Worm (Caenorhabditis elegans): ENCODE measurements around the gene F19C7.3.
A peak's percentile ranks its signal among the peaks of the same experiment; 100 is the strongest.

Gene F19C7.3

DNA sequence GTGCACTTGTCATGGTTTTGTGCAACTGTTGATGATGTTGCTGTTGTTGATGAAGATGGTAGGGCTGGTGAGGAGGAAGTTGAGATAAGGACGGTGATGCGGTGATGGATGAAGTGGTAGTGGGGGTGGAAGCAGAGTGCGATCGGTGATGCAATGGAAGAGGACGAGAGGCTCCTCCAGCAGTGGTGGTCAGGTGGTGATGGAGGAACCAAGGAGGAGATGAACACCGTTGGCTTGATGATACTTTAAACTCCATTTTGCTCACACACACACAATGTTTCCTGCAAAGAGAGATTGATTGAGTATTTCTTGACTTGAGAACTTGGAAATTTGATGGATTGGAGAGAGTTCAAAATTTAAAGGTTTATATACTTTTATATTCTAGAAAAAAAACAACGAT lies 40.9 kb downstream of the F19C7.3 start, which contains the start of gene F19C7.8:
TSS of gene F19C7.8 (minus strand) at position 256 of the 400 bp plus-strand sequence.
- TF ChIP-seq unc-120 (tag; optimal IDR thresholded peaks at IDR 0.05; ENCODE audit: poor library complexity, severe bottlenecking): peak; percentile 22
- no peak for TF ChIP-seq drap-1 (GFP tag; optimal IDR thresholded peaks at IDR 0.05)
- TF ChIP-seq hlh-1 (tag; optimal IDR thresholded peaks at IDR 0.05): peak; percentile 73

DNA sequence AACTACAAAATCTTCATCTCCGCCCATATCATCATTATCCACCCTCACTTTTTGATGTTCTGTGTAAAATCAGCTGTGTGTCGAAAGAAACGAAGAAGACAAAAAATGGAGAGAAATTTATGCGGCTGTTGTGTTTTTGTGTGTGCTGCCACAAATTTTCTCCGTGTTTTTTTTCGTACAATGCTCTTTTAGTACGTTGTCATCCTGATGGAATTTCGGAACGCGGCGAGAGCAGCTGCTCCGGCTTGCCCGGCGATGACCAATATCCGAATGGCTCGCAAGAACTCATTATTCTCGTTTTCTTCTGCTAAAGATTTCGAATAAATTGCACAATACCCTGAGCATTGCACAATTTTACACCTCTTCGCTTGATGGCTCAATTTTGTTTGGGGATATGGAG lies 42.4 kb downstream of the F19C7.3 start:
- TF ChIP-seq hlh-1 (tag; optimal IDR thresholded peaks at IDR 0.05) (peak; percentile 62), unc-120 (tag; optimal IDR thresholded peaks at IDR 0.05; ENCODE audit: poor library complexity, severe bottlenecking) (peak; percentile 74), bed-3 (GFP tag; optimal IDR thresholded peaks at IDR 0.05) (no peak), unc-62 (GFP tag; optimal IDR thresholded peaks at IDR 0.05) (peak; percentile 18), elt-3 (tag; optimal IDR thresholded peaks at IDR 0.05) (no peak)

DNA sequence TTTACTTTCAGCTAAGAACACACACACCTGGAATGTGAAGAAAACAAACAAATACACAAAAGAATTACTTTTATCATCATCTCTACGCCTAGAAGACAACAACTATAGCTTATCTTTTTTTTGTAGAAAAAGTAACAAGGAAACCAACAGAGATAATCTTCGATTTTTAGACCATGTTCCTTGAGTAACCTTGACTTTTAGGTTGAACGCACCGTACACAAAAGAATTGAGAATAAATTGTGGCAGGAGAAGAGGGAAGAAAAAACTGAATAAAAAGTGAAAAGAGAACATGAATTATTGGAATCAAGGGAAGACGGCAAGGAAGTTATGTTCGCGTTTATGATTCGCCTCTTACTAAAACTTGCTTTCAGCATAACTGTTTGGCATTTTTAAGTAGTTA lies 44.0 kb downstream of the F19C7.3 start:
- TF ChIP-seq ceh-39 (tag; optimal IDR thresholded peaks at IDR 0.05) (no peak), nhr-28 (tag; optimal IDR thresholded peaks at IDR 0.05) (no peak), lin-32 (GFP tag; optimal IDR thresholded peaks at IDR 0.05) (no peak), tbx-8 (GFP tag; optimal IDR thresholded peaks at IDR 0.05) (no peak), drap-1 (GFP tag; optimal IDR thresholded peaks at IDR 0.05) (no peak), ces-1 (GFP tag; optimal IDR thresholded peaks at IDR 0.05) (no peak), nhr-12 (tag; optimal IDR thresholded peaks at IDR 0.05) (no peak), nhr-76 (tag; optimal IDR thresholded peaks at IDR 0.05) (no peak), mep-1 (tag; optimal IDR thresholded peaks at IDR 0.05) (no peak), sem-2 (GFP tag; optimal IDR thresholded peaks at IDR 0.05) (no peak), ceh-83 (GFP tag; optimal IDR thresholded peaks at IDR 0.05) (no peak), nhr-237 (tag; optimal IDR thresholded peaks at IDR 0.05) (no peak), snpc-4 (tag; optimal IDR thresholded peaks at IDR 0.05) (no peak), blmp-1 (tag; optimal IDR thresholded peaks at IDR 0.05) (no peak), lin-13 (tag; optimal IDR thresholded peaks at IDR 0.05) (no peak), hlh-1 (tag; optimal IDR thresholded peaks at IDR 0.05) (no peak), flh-1 (GFP tag; optimal IDR thresholded peaks at IDR 0.05) (no peak)

DNA sequence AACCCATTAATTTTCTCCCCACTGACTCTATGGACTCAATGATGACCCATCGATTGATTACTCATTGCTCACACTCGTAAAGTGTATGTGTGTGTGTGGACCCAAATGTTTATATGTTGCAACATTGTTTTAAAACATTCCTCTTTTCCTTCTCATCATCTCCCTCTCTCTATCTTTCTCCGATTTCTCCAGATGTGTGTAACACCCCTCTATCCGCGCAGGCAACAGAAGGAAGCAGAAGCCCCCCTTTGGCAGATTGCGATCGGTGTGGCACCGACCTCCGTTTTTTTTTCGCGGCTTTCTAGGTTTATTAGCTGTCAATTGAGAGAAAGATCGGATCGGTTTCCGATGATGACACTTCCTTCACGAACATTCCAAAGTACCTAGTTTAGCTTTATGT lies 46.7 kb downstream of the F19C7.3 start:
- TF ChIP-seq pha-4 (tag; optimal IDR thresholded peaks at IDR 0.05): no peak
- no peak for TF ChIP-seq lin-13 (tag; optimal IDR thresholded peaks at IDR 0.05)
- TF ChIP-seq ztf-11 (tag; optimal IDR thresholded peaks at IDR 0.05): no peak
- no peak for TF ChIP-seq ces-1 (GFP tag; optimal IDR thresholded peaks at IDR 0.05)
- TF ChIP-seq unc-120 (tag; optimal IDR thresholded peaks at IDR 0.05; ENCODE audit: poor library complexity, severe bottlenecking): peak; percentile 67
- TF ChIP-seq mls-2 (tag; optimal IDR thresholded peaks at IDR 0.05): no peak
- TF ChIP-seq unc-62 (GFP tag; optimal IDR thresholded peaks at IDR 0.05): no peak
- TF ChIP-seq lin-32 (GFP tag; optimal IDR thresholded peaks at IDR 0.05): no peak
- TF ChIP-seq ham-2 (GFP tag; optimal IDR thresholded peaks at IDR 0.05): peak; percentile 47
- no peak for TF ChIP-seq ceh-39 (tag; optimal IDR thresholded peaks at IDR 0.05)
- no peak for TF ChIP-seq elt-1 (tag; optimal IDR thresholded peaks at IDR 0.05; ENCODE audit: borderline replicate concordance, insufficient read depth)
- no peak for TF ChIP-seq drap-1 (GFP tag; optimal IDR thresholded peaks at IDR 0.05)
- no peak for TF ChIP-seq nhr-76 (tag; optimal IDR thresholded peaks at IDR 0.05)
- no peak for TF ChIP-seq elt-3 (tag; optimal IDR thresholded peaks at IDR 0.05)
- TF ChIP-seq mep-1 (tag; optimal IDR thresholded peaks at IDR 0.05): no peak
- no peak for TF ChIP-seq M03D4.4 (tag; optimal IDR thresholded peaks at IDR 0.05)

DNA sequence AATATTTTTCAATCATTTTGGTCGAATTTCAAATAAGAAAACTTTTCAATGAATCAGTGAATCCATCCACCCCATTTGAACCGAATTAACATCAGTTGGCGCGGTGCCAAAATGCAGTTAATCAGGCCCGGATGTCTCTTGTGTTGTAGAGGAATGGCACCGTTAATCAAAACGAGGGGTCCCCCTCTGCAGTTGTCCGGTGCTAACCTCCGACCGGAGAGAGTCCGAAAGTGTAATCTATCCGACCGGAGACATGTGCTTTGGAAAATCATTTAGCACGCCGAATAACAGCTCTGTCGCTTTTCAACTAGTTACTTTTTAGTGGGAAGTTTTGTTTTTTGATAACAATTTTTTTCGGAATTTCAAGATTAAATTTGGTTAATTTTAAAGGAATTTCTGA lies 48.3 kb downstream of the F19C7.3 start:
- no peak for TF ChIP-seq cnd-1 (tag; optimal IDR thresholded peaks at IDR 0.05)
- TF ChIP-seq hlh-1 (tag; optimal IDR thresholded peaks at IDR 0.05): peak; percentile 52

DNA sequence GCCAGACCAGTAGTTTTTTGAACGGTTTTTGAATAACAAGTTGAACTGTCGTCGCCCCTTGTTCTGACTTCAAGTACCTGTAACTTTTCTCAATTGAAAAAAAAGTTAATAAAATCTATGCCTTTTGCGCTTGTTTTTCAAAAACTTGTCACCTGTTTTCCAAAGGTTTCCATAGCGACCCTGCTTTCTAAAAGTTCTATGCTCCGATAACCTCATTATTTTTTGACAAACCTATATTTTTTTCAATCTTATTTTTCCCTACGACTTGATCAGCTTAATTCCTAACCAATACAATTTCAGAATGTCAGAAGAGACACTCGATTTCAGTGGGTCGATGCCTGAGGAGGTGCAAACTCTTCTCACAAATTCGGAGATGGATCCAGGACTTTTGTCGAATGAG lies 50.5 kb downstream of the F19C7.3 start, which contains the start of gene F29B9.8:
TSS of gene F29B9.8 (plus strand) at position 301 of the 400 bp plus-strand sequence.
- TF ChIP-seq unc-39 (tag; optimal IDR thresholded peaks at IDR 0.05) (no peak), bed-3 (GFP tag; optimal IDR thresholded peaks at IDR 0.05) (no peak), cnd-1 (tag; optimal IDR thresholded peaks at IDR 0.05) (no peak), ceh-83 (GFP tag; optimal IDR thresholded peaks at IDR 0.05) (no peak)

Measured in whole organism, mixed stage, embryonic.